Fruit fly (Drosophila melanogaster) whole organism, embryonic: ENCODE measurements around the gene ssp7.

Experiments
- ATbp ChIP-seq: fragments of 200-800 bp; sonication (Bioruptor generic); optimal IDR thresholded peaks from 2 replicates; lab custom pipeline; 2017; ENCODE audit warnings: missing biosample characterization, mild to moderate bottlenecking, missing genetic modification characterization, missing genetic modification reagents
- BEAF-32 ChIP-seq: fragments of 200-800 bp; sonication (Bioruptor generic); optimal IDR thresholded peaks from 3 replicates; lab custom pipeline; 2017; ENCODE audit warnings: missing biosample characterization, missing genetic modification characterization, mild to moderate bottlenecking, moderate library complexity, missing genetic modification reagents
- CG10565 ChIP-seq: fragments of 200-800 bp; sonication (Bioruptor generic); optimal IDR thresholded peaks from 3 replicates; lab custom pipeline; 2016; ENCODE audit warnings: missing biosample characterization, mild to moderate bottlenecking, missing genetic modification characterization
- CG11560 ChIP-seq: fragments of 200-800 bp; sonication (Bioruptor generic); IDR thresholded peaks from 3 replicates; pipeline ENCODE4 v1.3.6; 2022; ENCODE audit warnings: missing biosample characterization, missing genetic modification characterization
- CG15479 ChIP-seq: fragments of 200-800 bp; sonication (Bioruptor generic); optimal IDR thresholded peaks from 3 replicates; lab custom pipeline; 2019; ENCODE audit warnings: missing biosample characterization, mild to moderate bottlenecking, missing genetic modification characterization, moderate library complexity
- CG15514 ChIP-seq: fragments of 200-800 bp; sonication (Bioruptor generic); optimal IDR thresholded peaks from 3 replicates; lab custom pipeline; 2017; ENCODE audit warnings: missing biosample characterization, missing genetic modification characterization, mild to moderate bottlenecking, moderate library complexity, missing genetic modification reagents
- CG16863 ChIP-seq: fragments of 200-800 bp; sonication (Bioruptor generic); optimal IDR thresholded peaks from 3 replicates; lab custom pipeline; 2016; ENCODE audit warnings: missing biosample characterization, missing genetic modification characterization
- CG18011 ChIP-seq: fragments of 200-800 bp; sonication (Bioruptor generic); optimal IDR thresholded peaks from 2 replicates; lab custom pipeline; 2017; ENCODE audit warnings: missing biosample characterization, missing genetic modification characterization, mild to moderate bottlenecking, moderate library complexity, missing genotype
- CG31365 ChIP-seq: fragments of 200-800 bp; sonication (Bioruptor generic); optimal IDR thresholded peaks from 2 replicates; lab custom pipeline; 2018; ENCODE audit warnings: missing biosample characterization, mild to moderate bottlenecking, missing genetic modification characterization
- CG32772 ChIP-seq: fragments of 200-800 bp; sonication (Bioruptor generic); IDR thresholded peaks from 2 replicates; pipeline ENCODE4 v1.3.6; 2022; ENCODE audit warnings: missing biosample characterization, missing genetic modification characterization
- CG3407 ChIP-seq: fragments of 200-800 bp; sonication (Bioruptor generic); optimal IDR thresholded peaks from 2 replicates; lab custom pipeline; 2018; ENCODE audit warnings: missing biosample characterization, mild to moderate bottlenecking, missing genetic modification characterization
- CG3838 ChIP-seq: fragments of 200-800 bp; sonication (Bioruptor generic); optimal IDR thresholded peaks from 3 replicates; lab custom pipeline; 2016; ENCODE audit warnings: missing biosample characterization, missing genetic modification characterization
- CG3995 ChIP-seq: fragments of 200-800 bp; sonication (Bioruptor generic); optimal IDR thresholded peaks from 3 replicates; lab custom pipeline; 2016; ENCODE audit warnings: missing biosample characterization, missing genetic modification characterization
- CG5953 ChIP-seq: fragments of 200-800 bp; sonication (Bioruptor generic); IDR thresholded peaks from 2 replicates; pipeline ENCODE4 v1.3.6; 2022; ENCODE audit warnings: missing biosample characterization, missing genetic modification characterization
- CG7357 ChIP-seq: fragments of 200-800 bp; sonication (Bioruptor generic); IDR thresholded peaks from 3 replicates; pipeline ENCODE4 v1.3.6; 2022; ENCODE audit warnings: missing biosample characterization, missing genetic modification characterization
- CG8924 ChIP-seq: fragments of 200-800 bp; optimal IDR thresholded peaks from 3 replicates; lab custom pipeline; 2019; ENCODE audit warnings: missing biosample characterization, mild to moderate bottlenecking, missing genetic modification characterization, moderate library complexity
- D ChIP-seq, 2 experiments: fragments of 200-800 bp in 1 of 2; fragments of >200 bp in 1 of 2; sonication (Bioruptor generic) in 1 of 2; optimal IDR thresholded peaks; 2 replicates in 1 of 2; 3 replicates in 1 of 2; lab custom pipeline; 2017; ENCODE audit warnings: mild to moderate bottlenecking in 1 of 2, missing biosample characterization in 1 of 2, missing genetic modification characterization in 1 of 2, missing genetic modification reagents in 1 of 2
- Dfd ChIP-seq, 2 experiments: fragments of >200 bp; optimal IDR thresholded peaks; 2 replicates each; lab custom pipeline; 2017; ENCODE audit warnings: missing biosample characterization in 2 of 2, missing genetic modification characterization in 2 of 2
- Dp ChIP-seq: fragments of 200-800 bp; sonication (Bioruptor generic); optimal IDR thresholded peaks from 2 replicates; lab custom pipeline; 2018; ENCODE audit warnings: missing biosample characterization, mild to moderate bottlenecking, missing genetic modification characterization, moderate library complexity
- Drgx ChIP-seq: fragments of 200-800 bp; sonication (Bioruptor generic); IDR thresholded peaks from 2 replicates; pipeline ENCODE4 v1.3.6; 2022; ENCODE audit warnings: missing biosample characterization, missing genetic modification characterization
- Elba2 ChIP-seq: fragments of 200-800 bp; sonication (Bioruptor generic); optimal IDR thresholded peaks from 3 replicates; lab custom pipeline; 2016; ENCODE audit warnings: missing biosample characterization, missing genetic modification characterization
- HLH4C ChIP-seq: fragments of 200-800 bp; sonication (Bioruptor generic); IDR thresholded peaks from 3 replicates; pipeline ENCODE4 v1.3.6; 2022; ENCODE audit warnings: missing biosample characterization, missing genetic modification characterization; ENCODE audit not compliant: partially characterized antibody
- Hr78 ChIP-seq, 2 experiments: fragments of 200-800 bp in 1 of 2; fragments of >200 bp in 1 of 2; sonication (Bioruptor generic) in 1 of 2; optimal IDR thresholded peaks; 2 replicates each; lab custom pipeline; 2017 to 2019; ENCODE audit warnings: missing biosample characterization in 2 of 2, missing genetic modification characterization in 2 of 2, mild to moderate bottlenecking in 1 of 2, moderate library complexity in 1 of 2
- Med ChIP-seq: fragments of 200-800 bp; sonication (Bioruptor generic); peaks from one replicate; lab custom pipeline; 2016; ENCODE audit warnings: missing biosample characterization, missing genetic modification characterization, mild to moderate bottlenecking, inconsistent platforms, moderate library complexity
- Oli ChIP-seq: fragments of 200-800 bp; sonication (Bioruptor generic); optimal IDR thresholded peaks from 2 replicates; lab custom pipeline; 2018; ENCODE audit warnings: missing biosample characterization, mild to moderate bottlenecking, missing genetic modification characterization, moderate library complexity
- Pdp1 ChIP-seq, 2 experiments: fragments of 200-800 bp; sonication (Bioruptor generic); optimal IDR thresholded peaks; 3 replicates each; lab custom pipeline; 2016; ENCODE audit warnings: missing biosample characterization in 2 of 2, missing genetic modification characterization in 2 of 2, mild to moderate bottlenecking in 1 of 2, moderate library complexity in 1 of 2
- Sin3A ChIP-seq: fragments of >200 bp; optimal IDR thresholded peaks from 2 replicates; lab custom pipeline; 2018
- Stat92E ChIP-seq, 3 experiments: fragments of >200 bp in 2 of 3; fragments of 200-800 bp in 1 of 3; sonication (Bioruptor generic) in 1 of 3; optimal IDR thresholded peaks; 2 replicates each; lab custom pipeline; 2017 to 2019; ENCODE audit warnings: missing biosample characterization in 3 of 3, missing genetic modification characterization in 3 of 3, mild to moderate bottlenecking in 1 of 3, moderate library complexity in 1 of 3
- YL-1 ChIP-seq: fragments of 200-800 bp; sonication (Bioruptor generic); optimal IDR thresholded peaks from 3 replicates; lab custom pipeline; 2017; ENCODE audit warnings: missing biosample characterization, mild to moderate bottlenecking, missing genetic modification characterization
- br ChIP-seq: fragments of >200 bp; optimal IDR thresholded peaks from 2 replicates; lab custom pipeline; 2017
- cg ChIP-seq: fragments of 200-800 bp; sonication (Bioruptor generic); optimal IDR thresholded peaks from 3 replicates; lab custom pipeline; 2019; ENCODE audit warnings: missing biosample characterization, mild to moderate bottlenecking, missing genetic modification characterization, moderate library complexity
- chinmo ChIP-seq: fragments of 200-800 bp; sonication (Bioruptor generic); IDR thresholded peaks from 4 replicates; pipeline ENCODE4 v1.3.6; 2022; ENCODE audit warnings: missing biosample characterization, missing genetic modification characterization; ENCODE audit not compliant: partially characterized antibody
- dan ChIP-seq: fragments of 200-800 bp; sonication (Bioruptor generic); IDR thresholded peaks from 2 replicates; pipeline ENCODE4 v1.3.6; 2022; ENCODE audit warnings: missing biosample characterization, missing genetic modification characterization
- dpn ChIP-seq, 2 experiments: fragments of 200-800 bp; sonication (Bioruptor generic); optimal IDR thresholded peaks; 3 replicates each; lab custom pipeline; 2016; ENCODE audit warnings: missing biosample characterization in 2 of 2, missing genetic modification characterization in 2 of 2
- dysf ChIP-seq: fragments of 200-800 bp; sonication (Bioruptor generic); IDR thresholded peaks from 3 replicates; pipeline ENCODE4 v1.3.6; 2022; ENCODE audit warnings: missing biosample characterization, missing genetic modification characterization
- insv ChIP-seq, 2 experiments: fragments of 200-800 bp; sonication (Bioruptor generic); optimal IDR thresholded peaks; 3 replicates each; lab custom pipeline; 2016 to 2018; ENCODE audit warnings: missing biosample characterization in 2 of 2, missing genetic modification characterization in 2 of 2
- klu ChIP-seq: fragments of 200-800 bp; sonication (Bioruptor generic); IDR thresholded peaks from 2 replicates; pipeline ENCODE4 v1.3.6; 2022; ENCODE audit warnings: missing biosample characterization, missing genetic modification characterization
- lilli ChIP-seq: fragments of 200-800 bp; sonication (Bioruptor generic); optimal IDR thresholded peaks from 3 replicates; lab custom pipeline; 2016; ENCODE audit warnings: missing biosample characterization, missing genetic modification characterization
- mam ChIP-seq: fragments of 200-800 bp; sonication (Bioruptor generic); optimal IDR thresholded peaks from 3 replicates; lab custom pipeline; 2016; ENCODE audit warnings: missing biosample characterization, missing genetic modification characterization
- oc ChIP-seq: fragments of 200-800 bp; sonication (Bioruptor generic); optimal IDR thresholded peaks from 2 replicates; lab custom pipeline; 2018; ENCODE audit warnings: missing biosample characterization, mild to moderate bottlenecking, missing genetic modification characterization, moderate library complexity
- pho ChIP-seq: fragments of 200-800 bp; sonication (Bioruptor generic); optimal IDR thresholded peaks from 2 replicates; lab custom pipeline; 2016; ENCODE audit warnings: missing biosample characterization, missing genetic modification characterization
- pum ChIP-seq: fragments of 200-800 bp; sonication (Bioruptor generic); optimal IDR thresholded peaks from 2 replicates; lab custom pipeline; 2016; ENCODE audit warnings: missing biosample characterization, missing genetic modification characterization
- trh ChIP-seq: fragments of 200-800 bp; sonication (Bioruptor generic); optimal IDR thresholded peaks from 2 replicates; lab custom pipeline; 2016; ENCODE audit warnings: missing biosample characterization, missing genetic modification characterization

ssp7 gene

DNA sequence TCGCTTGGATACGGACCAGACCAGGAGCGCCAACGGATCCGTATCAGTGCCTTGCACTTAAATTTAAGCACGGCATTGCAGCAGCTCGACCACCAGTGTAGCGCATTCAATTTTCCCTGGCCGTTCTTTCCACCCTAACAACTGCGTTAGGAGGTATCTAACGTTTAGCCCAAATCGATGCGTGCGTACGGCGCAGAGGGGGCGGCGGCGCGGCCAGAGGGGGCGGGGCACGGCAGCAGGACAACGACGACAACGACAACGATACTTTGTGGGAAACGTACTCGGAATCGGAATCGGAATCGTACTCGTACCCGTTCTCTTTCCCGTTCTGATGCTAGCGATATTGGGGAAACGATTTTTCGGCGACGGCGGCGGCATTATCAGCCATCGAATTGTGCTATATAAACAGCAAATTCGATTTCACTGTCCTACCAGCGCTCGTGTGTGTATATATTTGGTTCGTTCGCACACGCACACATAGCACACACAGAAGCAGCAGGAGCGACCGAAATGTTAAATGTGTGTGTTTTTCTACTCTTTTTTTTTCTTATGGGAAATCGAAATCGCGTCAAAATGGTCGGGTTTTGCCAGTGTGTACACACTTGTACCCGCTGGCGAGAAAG, 15.8 kb downstream of the ssp7 start, which contains the start of gene CG11122 (continued):
- TF ChIP-seq BEAF-32 (GFP tag; lab: Kevin White, UChicago): no peak
- TF ChIP-seq CG32772 (GFP tag; lab: Robert Waterston, UW): no peak
- no peak for TF ChIP-seq dysf
- TF ChIP-seq Stat92E (GFP tag; optimal IDR thresholded peaks at IDR 0.05; lab: Kevin White, UChicago): no peak
- TF ChIP-seq YL-1 (GFP tag; lab: Kevin White, UChicago): no peak

DNA sequence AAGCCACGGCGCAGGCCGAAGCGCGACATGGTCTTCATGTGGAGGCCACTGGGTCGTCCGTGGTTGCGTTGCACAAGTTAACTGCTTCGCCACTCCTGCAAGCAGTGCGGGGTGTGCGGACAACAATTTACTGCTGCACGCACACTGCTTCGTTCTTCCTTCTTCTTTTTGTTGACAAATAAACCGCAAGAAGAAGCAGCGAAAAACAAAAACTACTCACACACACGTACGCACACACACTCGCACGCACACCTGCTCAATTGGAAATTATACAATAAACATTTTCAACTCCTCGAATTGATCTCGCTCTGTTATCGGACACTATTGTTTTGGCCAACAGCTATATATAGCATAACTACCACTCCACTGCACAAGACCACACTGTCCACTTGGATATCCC, 16.5 kb downstream of the ssp7 start:
- TF ChIP-seq Med (GFP tag; lab: Kevin White, UChicago): peak; percentile 42
- no peak for TF ChIP-seq CG3838 (GFP tag; lab: Kevin White, UChicago)
- TF ChIP-seq Pdp1 (GFP tag; optimal IDR thresholded peaks at IDR 0.05; lab: Kevin White, UChicago): peak in 1 of 2 experiments; percentile 76
- TF ChIP-seq klu (GFP tag; lab: Robert Waterston, UW): no peak
- TF ChIP-seq Dfd (GFP tag; optimal IDR thresholded peaks at IDR 0.05; lab: Kevin White, UChicago): peak in 1 of 2 experiments; percentile 9
- peak; percentile 50 for TF ChIP-seq CG15479 (GFP tag; lab: Kevin White, UChicago)
- no peak for TF ChIP-seq dan (GFP tag; lab: Robert Waterston, UW)
- TF ChIP-seq dpn (GFP tag; optimal IDR thresholded peaks at IDR 0.05; lab: Kevin White, UChicago): no peak
- no peak for TF ChIP-seq mam
- TF ChIP-seq CG5953 (GFP tag; lab: Robert Waterston, UW): no peak
- TF ChIP-seq CG31365: peak; percentile 97
- no peak for TF ChIP-seq D (optimal IDR thresholded peaks at IDR 0.05; lab: Kevin White, UChicago)
- TF ChIP-seq D (GFP tag; optimal IDR thresholded peaks at IDR 0.05; lab: Kevin White, UChicago): no peak
- TF ChIP-seq trh: no peak
- no peak for TF ChIP-seq CG15514
- peak; percentile 28 for TF ChIP-seq CG8924 (tag; lab: Kevin White, UChicago)
- peak; percentile 60 for TF ChIP-seq cg
- TF ChIP-seq insv (GFP tag; optimal IDR thresholded peaks at IDR 0.05; lab: Kevin White, UChicago): peak in 1 of 2 experiments; percentile 76
- no peak for TF ChIP-seq ATbp
- TF ChIP-seq CG10565 (GFP tag; lab: Kevin White, UChicago): no peak
- peak; percentile 45 for TF ChIP-seq CG18011 (GFP tag; lab: Kevin White, UChicago)
- TF ChIP-seq pum (GFP tag; lab: Kevin White, UChicago): no peak
- TF ChIP-seq br (lab: Kevin White, UChicago): no peak
- TF ChIP-seq Sin3A (lab: Kevin White, UChicago): no peak
- TF ChIP-seq CG11560 (tag; lab: Robert Waterston, UW): no peak
- TF ChIP-seq CG7357 (GFP tag; lab: Robert Waterston, UW): no peak
- no peak for TF ChIP-seq Dp
- no peak for TF ChIP-seq lilli
- no peak for TF ChIP-seq HLH4C (GFP tag; lab: Robert Waterston, UW)
- TF ChIP-seq chinmo (GFP tag; lab: Robert Waterston, UW): 0 out of 4 replicates have a peak, but pooled peaks have one; percentile 6
- TF ChIP-seq Elba2 (GFP tag; lab: Kevin White, UChicago): peak; percentile 90

DNA sequence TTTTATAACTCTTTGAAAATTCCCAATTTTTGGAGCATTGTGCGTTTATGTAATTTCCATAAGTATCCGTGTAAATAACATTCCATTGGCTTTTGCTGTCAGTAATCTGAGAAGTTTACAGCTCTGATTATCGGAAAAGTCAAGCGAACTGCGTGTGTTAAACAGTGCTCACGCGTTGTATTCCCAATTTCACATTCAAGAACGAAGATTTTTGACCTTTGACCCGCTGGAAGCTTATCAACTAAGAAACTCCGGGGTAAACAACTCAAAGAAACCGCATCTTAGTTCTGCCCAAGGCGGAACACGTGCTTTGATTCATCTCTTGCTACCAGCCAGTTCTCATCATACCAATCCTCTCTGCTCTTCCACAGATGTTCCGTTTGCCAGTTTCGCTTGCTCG, 30.4 kb downstream of the ssp7 start:
- TF ChIP-seq Oli (no peak), CG16863 (GFP tag; lab: Kevin White, UChicago) (no peak), Drgx (GFP tag; lab: Robert Waterston, UW) (no peak), oc (tag; lab: Kevin White, UChicago) (no peak), Hr78 (GFP tag; optimal IDR thresholded peaks at IDR 0.05; lab: Kevin White, UChicago) (peak in 1 of 2 experiments; percentile 51), CG3407 (no peak), pho (GFP tag; lab: Kevin White, UChicago) (no peak), CG3995 (GFP tag; lab: Kevin White, UChicago) (no peak)
